Fruit fly (Drosophila melanogaster): ENCODE data around the gene Cad86C.

Gene Cad86C

DNA sequence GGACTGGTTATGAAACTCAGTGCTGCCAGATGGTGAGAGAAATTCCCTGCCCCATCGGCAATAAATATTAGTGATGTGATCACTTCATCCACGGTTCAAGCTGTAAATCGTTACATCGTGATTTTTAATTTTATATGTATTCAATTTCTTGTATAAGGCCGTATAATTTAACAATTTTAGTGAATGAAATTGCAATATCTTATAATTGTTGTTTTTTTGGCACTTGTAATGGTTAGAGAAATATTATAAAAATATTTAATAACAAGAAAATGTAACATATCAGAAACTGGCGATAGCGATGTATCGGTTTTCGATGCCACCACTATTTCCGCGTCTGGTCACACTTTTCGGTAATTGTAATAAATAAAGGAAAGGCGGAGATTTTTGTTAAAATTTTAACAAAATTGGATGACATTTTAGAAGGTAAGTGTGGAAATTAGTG, 42.8 kb upstream of the Cad86C start, which contains the start of the genes mRpL37 and Rbp1 (continued):
- TF ChIP-seq dpn (GFP tag; optimal IDR thresholded peaks at IDR 0.05) (peak; percentile 48 to 82), CG1024 (GFP tag; IDR thresholded peaks at IDR 0.05) (no peak), dmrt99B (tag; optimal IDR thresholded peaks at IDR 0.05) (no peak), p53 (GFP tag; optimal IDR thresholded peaks at IDR 0.05) (no peak), sob (GFP tag; IDR thresholded peaks at IDR 0.05) (peak; percentile 91), CG31388 (GFP tag; optimal IDR thresholded peaks at IDR 0.05) (no peak), tna (GFP tag; IDR thresholded peaks at IDR 0.05; ENCODE audit: partially characterized antibody) (peak; percentile 31; the same call in 1 of the 2 replicates), rib (GFP tag; IDR thresholded peaks at IDR 0.05) (no peak), hb (GFP tag; IDR thresholded peaks at IDR 0.05; ENCODE audit: partially characterized antibody) (peak; percentile 89), Myb (GFP tag; optimal IDR thresholded peaks at IDR 0.05) (no peak), Rfx (GFP tag; IDR thresholded peaks at IDR 0.05) (peak; percentile 80), croc (GFP tag; conservative IDR thresholded peaks at IDR 0.05) (peak; percentile 80), Dip2 (GFP tag; IDR thresholded peaks at IDR 0.05) (no peak), CG4360 (GFP tag; IDR thresholded peaks at IDR 0.05) (no peak), kni (GFP tag; optimal IDR thresholded peaks at IDR 0.05) (no peak), CG16863 (GFP tag; optimal IDR thresholded peaks at IDR 0.05) (peak; percentile 23), CG12391 (tag; optimal IDR thresholded peaks at IDR 0.05) (peak; percentile 88), Optix (GFP tag; IDR thresholded peaks at IDR 0.05) (no peak), gcm (GFP tag; optimal IDR thresholded peaks at IDR 0.05) (no peak), CG12219 (GFP tag; optimal IDR thresholded peaks at IDR 0.05) (no peak), Bgb (GFP tag; IDR thresholded peaks at IDR 0.05; ENCODE audit: partially characterized antibody) (peak; percentile 79), CG30403 (GFP tag; optimal IDR thresholded peaks at IDR 0.05) (peak; percentile 91), CG11560 (tag; IDR thresholded peaks at IDR 0.05) (no peak), chn (GFP tag; optimal IDR thresholded peaks at IDR 0.05) (peak; percentile 59), pros (GFP tag; optimal IDR thresholded peaks at IDR 0.05) (no peak), ara (GFP tag; IDR thresholded peaks at IDR 0.05) (no peak), ken (GFP tag; IDR thresholded peaks at IDR 0.05) (no peak; the same call in 2 of the 3 replicates), bowl (GFP tag; IDR thresholded peaks at IDR 0.05) (no peak), dati (GFP tag; IDR thresholded peaks at IDR 0.05) (no peak), H2.0 (GFP tag; IDR thresholded peaks at IDR 0.05) (no peak), Fer1 (GFP tag; optimal IDR thresholded peaks at IDR 0.05) (peak; percentile 55), zfh1 (GFP tag; IDR thresholded peaks at IDR 0.05) (peak; percentile 41; the same call in 1 of the 3 replicates), CG11723 (GFP tag; optimal IDR thresholded peaks at IDR 0.05) (peak; percentile 19), Trl (optimal IDR thresholded peaks at IDR 0.05) (no peak), Trl (GFP tag; optimal IDR thresholded peaks at IDR 0.05) (peak; percentile 69), ranshi (GFP tag; IDR thresholded peaks at IDR 0.05) (peak; percentile 66; the same call in 1 of the 2 replicates), Camta (GFP tag; optimal IDR thresholded peaks at IDR 0.05) (peak; percentile 33), CG7963 (GFP tag; IDR thresholded peaks at IDR 0.05; ENCODE audit: partially characterized antibody) (no peak), tgo (GFP tag; IDR thresholded peaks at IDR 0.05) (peak; percentile 50; the same call in 2 of the 3 replicates), Med (GFP tag) (peak; percentile 81), Ets97D (GFP tag; optimal IDR thresholded peaks at IDR 0.05) (peak; percentile 54), Hr39 (optimal IDR thresholded peaks at IDR 0.05) (no peak), CG17568 (GFP tag; optimal IDR thresholded peaks at IDR 0.05) (no peak), lmd (GFP tag; IDR thresholded peaks at IDR 0.05) (peak; percentile 70), otp (GFP tag; IDR thresholded peaks at IDR 0.05) (no peak), sqz (GFP tag; optimal IDR thresholded peaks at IDR 0.05) (no peak), CG6689 (GFP tag; IDR thresholded peaks at IDR 0.05) (peak; percentile 63), hbn (GFP tag; IDR thresholded peaks at IDR 0.05; ENCODE audit: partially characterized antibody) (peak; percentile 78), CG1832 (GFP tag; optimal IDR thresholded peaks at IDR 0.05) (no peak), Bteb2 (GFP tag; optimal IDR thresholded peaks at IDR 0.05) (peak; percentile 54), CG7839 (tag; optimal IDR thresholded peaks at IDR 0.05) (peak; percentile 78), da (GFP tag; optimal IDR thresholded peaks at IDR 0.05) (no peak), grn (GFP tag; optimal IDR thresholded peaks at IDR 0.05) (no peak)
